Fruit fly (Drosophila melanogaster) whole organism, pupa: ENCODE data around the gene CG8952.

Source experiments
- CG12605 ChIP-seq: fragments of 200-800 bp; sonication (Bioruptor generic); IDR thresholded peaks from 2 replicates; pipeline ENCODE4 v1.3.6; 2022; ENCODE audit warnings: missing biosample characterization, missing genetic modification characterization
- CG14655 ChIP-seq: fragments of 200-800 bp; sonication (Bioruptor generic); optimal IDR thresholded peaks from 3 replicates; lab custom pipeline; 2017; ENCODE audit warnings: mild to moderate bottlenecking, missing biosample characterization, missing genetic modification reagents, missing genetic modification characterization
- CG15710 ChIP-seq: fragments of 200-800 bp; sonication (Bioruptor generic); optimal IDR thresholded peaks from 2 replicates; lab custom pipeline; 2018; ENCODE audit warnings: missing biosample characterization, mild to moderate bottlenecking, missing genetic modification characterization, moderate library complexity
- CG17806 ChIP-seq: fragments of 200-800 bp; sonication (Bioruptor generic); optimal IDR thresholded peaks from 2 replicates; lab custom pipeline; 2018; ENCODE audit warnings: missing biosample characterization, mild to moderate bottlenecking, missing genetic modification characterization, moderate library complexity
- CG34367 ChIP-seq: fragments of 200-800 bp; sonication (Bioruptor generic); optimal IDR thresholded peaks from 2 replicates; lab custom pipeline; 2018; ENCODE audit warnings: missing biosample characterization, mild to moderate bottlenecking, missing genetic modification characterization
- CG4496 ChIP-seq: fragments of 200-800 bp; sonication (Bioruptor generic); IDR thresholded peaks from 3 replicates; pipeline ENCODE4 v1.3.6; 2022; ENCODE audit warnings: missing biosample characterization, missing genetic modification characterization
- CG8159 ChIP-seq: fragments of 200-800 bp; sonication (Bioruptor generic); optimal IDR thresholded peaks from 3 replicates; lab custom pipeline; 2018; ENCODE audit warnings: missing biosample characterization, mild to moderate bottlenecking, missing genetic modification characterization, moderate library complexity
- CG8301 ChIP-seq: fragments of 200-800 bp; sonication (Bioruptor generic); optimal IDR thresholded peaks from 2 replicates; lab custom pipeline; 2018; ENCODE audit warnings: missing biosample characterization, mild to moderate bottlenecking, missing genetic modification characterization
- EcR ChIP-seq: fragments of 200-800 bp; sonication (Bioruptor generic); optimal IDR thresholded peaks from 3 replicates; lab custom pipeline; 2019; ENCODE audit warnings: missing biosample characterization, missing genetic modification characterization, mild to moderate bottlenecking, moderate library complexity, missing genetic modification reagents
- Ets98B ChIP-seq: fragments of 200-800 bp; sonication (Bioruptor generic); IDR thresholded peaks from 2 replicates; pipeline ENCODE4 v1.3.6; 2022; ENCODE audit warnings: missing biosample characterization, missing genetic modification characterization
- Pif1B ChIP-seq: fragments of 200-800 bp; sonication (Bioruptor generic); optimal IDR thresholded peaks from 3 replicates; lab custom pipeline; 2016; ENCODE audit warnings: missing biosample characterization, missing genetic modification characterization
- fd96Ca ChIP-seq: fragments of 200-800 bp; sonication (Bioruptor generic); IDR thresholded peaks from 3 replicates; pipeline ENCODE4 v1.3.6; 2022; ENCODE audit warnings: missing biosample characterization, missing genetic modification characterization
- gl ChIP-seq: fragments of 200-800 bp; sonication (Bioruptor generic); optimal IDR thresholded peaks from 2 replicates; lab custom pipeline; 2018; ENCODE audit warnings: missing biosample characterization, mild to moderate bottlenecking, missing genetic modification characterization
- rn ChIP-seq: fragments of 200-800 bp; sonication (Bioruptor generic); IDR thresholded peaks from 2 replicates; pipeline ENCODE4 v1.3.6; 2022; ENCODE audit warnings: missing biosample characterization, missing genetic modification characterization

dm6 chrX:15807915-15808314 lies 41.7 kb upstream of the CG8952 start:
- TF ChIP-seq rn (GFP tag; lab: Robert Waterston, UW) (no peak), CG34367 (tag; lab: Kevin White, UChicago) (no peak), gl (tag; lab: Kevin White, UChicago) (no peak), EcR (no peak), CG14655 (GFP tag; lab: Kevin White, UChicago) (no peak), CG8301 (tag; lab: Kevin White, UChicago) (no peak), Pif1B (GFP tag; lab: Kevin White, UChicago) (no peak), CG15710 (no peak), fd96Ca (GFP tag; lab: Robert Waterston, UW) (no peak), Ets98B (GFP tag; lab: Robert Waterston, UW) (no peak), CG8159 (tag; lab: Kevin White, UChicago) (no peak), CG12605 (GFP tag; lab: Robert Waterston, UW) (no peak), CG17806 (tag; lab: Kevin White, UChicago) (no peak), CG4496 (GFP tag; lab: Robert Waterston, UW) (no peak)
